Worm (Caenorhabditis elegans) whole organism, L4 larva: Measurements from ENCODE around the gene R07E5.6.
"Not testable (repeated sequence)": the region's sequence is repeated elsewhere in the genome, so short reads cannot be mapped to it uniquely, and the experiment has no call there.

ENCODE experiments used
- D1046.2 ChIP-seq: fragments of 200-800 bp; sonication (Bioruptor generic); IDR thresholded peaks from 2 replicates; pipeline ENCODE4 v1.3.6; 2022; ENCODE audit warnings: missing genetic modification characterization, missing compliant biosample characterization
- F26F4.8 ChIP-seq: fragments of 200-800 bp; sonication (Bioruptor generic); conservative IDR thresholded peaks from 2 replicates; pipeline ENCODE4 v1.3.6; 2022; ENCODE audit warnings: missing genetic modification characterization, missing compliant biosample characterization
- F37D6.2 ChIP-seq: sonication (generic microtip); optimal IDR thresholded peaks from 2 replicates; lab custom pipeline; 2016; ENCODE audit warnings: mild to moderate bottlenecking, missing genetic modification characterization, missing compliant biosample characterization
- R02D3.7 ChIP-seq: fragments of 150-350 bp; sonication (generic microtip); optimal IDR thresholded peaks from 3 replicates; lab custom pipeline; 2014; ENCODE audit warnings: missing biosample characterization, missing genetic modification characterization
- T20F7.1 ChIP-seq: fragments of 200-800 bp; sonication (Bioruptor generic); optimal IDR thresholded peaks from 2 replicates; lab custom pipeline; 2018; ENCODE audit warnings: mild to moderate bottlenecking, missing genetic modification characterization, missing compliant biosample characterization
- T26A8.4 ChIP-seq: fragments of 200-800 bp; sonication (Bioruptor generic); IDR thresholded peaks from 2 replicates; pipeline ENCODE4 v1.3.6; 2022; ENCODE audit warnings: missing genetic modification characterization, missing compliant biosample characterization
- Y105C5A.15 ChIP-seq: fragments of 200-800 bp; sonication (Bioruptor generic); IDR thresholded peaks from 2 replicates; pipeline ENCODE4 v1.3.6; 2022; ENCODE audit warnings: missing genetic modification characterization, missing compliant biosample characterization
- Y48G9A.11 ChIP-seq: fragments of 200-800 bp; sonication (Bioruptor generic); IDR thresholded peaks from 2 replicates; pipeline ENCODE4 v1.3.6; 2022; ENCODE audit warnings: missing genetic modification reagents, missing genetic modification characterization, missing compliant biosample characterization
- Y5F2A.4 ChIP-seq: fragments of 200-800 bp; sonication (Bioruptor generic); optimal IDR thresholded peaks from 2 replicates; lab custom pipeline; 2018; ENCODE audit warnings: mild to moderate bottlenecking, missing genetic modification characterization, missing compliant biosample characterization
- Y75B8A.6 ChIP-seq: fragments of 200-800 bp; sonication (Bioruptor generic); IDR thresholded peaks from 2 replicates; pipeline ENCODE4 v1.3.6; 2022; ENCODE audit warnings: missing genetic modification reagents, missing genetic modification characterization, missing compliant biosample characterization
- ZK546.5 ChIP-seq, 2 experiments: sonication (generic microtip); optimal IDR thresholded peaks; 2 replicates each; lab custom pipeline; 2017; ENCODE audit warnings: missing biosample characterization in 2 of 2, missing genetic modification characterization in 2 of 2
- arid-1 ChIP-seq: fragments of 200-800 bp; sonication (Bioruptor generic); conservative IDR thresholded peaks from 2 replicates; pipeline ENCODE4 v1.3.6; 2022; ENCODE audit warnings: missing genetic modification reagents, missing genetic modification characterization, missing compliant biosample characterization
- cey-2 ChIP-seq: sonication (generic microtip); optimal IDR thresholded peaks from 3 replicates; lab custom pipeline; 2017; ENCODE audit warnings: missing genetic modification characterization, mild to moderate bottlenecking, missing compliant biosample characterization, antibody characterized with exemption, borderline replicate concordance; ENCODE audit not compliant: insufficient read depth
- daf-8 ChIP-seq: fragments of 200-800 bp; sonication (Bioruptor generic); IDR thresholded peaks from 2 replicates; pipeline ENCODE4 v1.3.6; 2022; ENCODE audit warnings: missing genetic modification characterization, missing compliant biosample characterization
- dmd-9 ChIP-seq: fragments of 200-800 bp; sonication (Bioruptor generic); IDR thresholded peaks from 2 replicates; pipeline ENCODE4 v1.3.6; 2022; ENCODE audit warnings: missing genetic modification reagents, missing genetic modification characterization, missing compliant biosample characterization
- dpl-1 ChIP-seq: fragments of 150-350 bp; optimal IDR thresholded peaks from 2 replicates; lab custom pipeline; 2014; ENCODE audit warnings: missing biosample characterization, missing genetic modification reagents, missing genetic modification characterization
- dve-1 ChIP-seq: sonication (generic microtip); optimal IDR thresholded peaks from 2 replicates; lab custom pipeline; 2017; ENCODE audit warnings: antibody characterized with exemption, mild to moderate bottlenecking, missing genetic modification characterization, missing compliant biosample characterization; ENCODE audit not compliant: insufficient read depth
- gei-8 ChIP-seq: fragments of 200-800 bp; sonication (Bioruptor generic); optimal IDR thresholded peaks from 2 replicates; lab custom pipeline; 2018; ENCODE audit warnings: mild to moderate bottlenecking, missing genetic modification characterization, missing compliant biosample characterization
- hif-1 ChIP-seq, 2 experiments: sonication (generic microtip); optimal IDR thresholded peaks; 2 replicates each; lab custom pipeline; 2016 to 2017; ENCODE audit warnings: missing compliant biosample characterization in 2 of 2, missing genetic modification characterization in 2 of 2, missing genetic modification reagents in 2 of 2, missing genotype in 2 of 2, mild to moderate bottlenecking in 1 of 2
- hlh-30 ChIP-seq: sonication (generic microtip); optimal IDR thresholded peaks from 2 replicates; lab custom pipeline; 2017; ENCODE audit warnings: antibody characterized with exemption, mild to moderate bottlenecking, missing genetic modification characterization, missing compliant biosample characterization; ENCODE audit not compliant: insufficient read depth
- hmg-1.1 ChIP-seq: fragments of 200-800 bp; sonication (Bioruptor generic); IDR thresholded peaks from 2 replicates; pipeline ENCODE4 v1.3.6; 2022; ENCODE audit warnings: missing genetic modification reagents, missing genetic modification characterization, missing compliant biosample characterization
- lim-7 ChIP-seq: fragments of 200-800 bp; sonication (Bioruptor generic); IDR thresholded peaks from 2 replicates; pipeline ENCODE4 v1.3.6; 2022; ENCODE audit warnings: missing genetic modification characterization, missing compliant biosample characterization
- lin-1 ChIP-seq: fragments of 200-800 bp; sonication (Bioruptor generic); IDR thresholded peaks from 2 replicates; pipeline ENCODE4 v1.3.6; 2022; ENCODE audit warnings: missing genetic modification reagents, missing genetic modification characterization, missing compliant biosample characterization
- lin-29 ChIP-seq: fragments of 200-800 bp; sonication (Bioruptor generic); IDR thresholded peaks from 2 replicates; pipeline ENCODE4 v1.3.6; 2022; ENCODE audit warnings: missing genetic modification reagents, missing genetic modification characterization, missing compliant biosample characterization
- lin-38 ChIP-seq: fragments of 200-800 bp; sonication (Bioruptor generic); IDR thresholded peaks from 2 replicates; pipeline ENCODE4 v1.3.6; 2022; ENCODE audit warnings: missing genetic modification reagents, missing genetic modification characterization, missing compliant biosample characterization
- lsy-2 ChIP-seq, 2 experiments: fragments of 150-350 bp in 1 of 2; sonication (generic microtip) in 1 of 2; optimal IDR thresholded peaks; 2 replicates each; lab custom pipeline; 2014 to 2017; ENCODE audit warnings: missing biosample characterization in 2 of 2, missing genetic modification characterization in 2 of 2
- madf-5 ChIP-seq, 2 experiments: fragments of 200-800 bp; sonication (Bioruptor generic); IDR thresholded peaks; 2 replicates each; pipeline ENCODE4 v1.3.6; 2022; ENCODE audit warnings: missing compliant biosample characterization in 2 of 2, missing genetic modification characterization in 2 of 2
- madf-9 ChIP-seq: fragments of 200-800 bp; sonication (Bioruptor generic); conservative IDR thresholded peaks from 2 replicates; pipeline ENCODE4 v1.3.6; 2022; ENCODE audit warnings: missing genetic modification reagents, missing genetic modification characterization, missing compliant biosample characterization
- mdl-1 ChIP-seq, 2 experiments: fragments of 150-350 bp in 1 of 2; sonication (generic microtip) in 1 of 2; optimal IDR thresholded peaks; 2 replicates each; lab custom pipeline; 2014 to 2017; ENCODE audit warnings: missing biosample characterization in 2 of 2, missing genetic modification characterization in 2 of 2
- mep-1 ChIP-seq: fragments of 150-350 bp; sonication (generic microtip); optimal IDR thresholded peaks from 3 replicates; lab custom pipeline; 2014; ENCODE audit warnings: missing biosample characterization, missing genetic modification characterization
- nhr-102 ChIP-seq: sonication (generic microtip); optimal IDR thresholded peaks from 2 replicates; lab custom pipeline; 2016; ENCODE audit warnings: mild to moderate bottlenecking, missing genetic modification characterization, moderate library complexity, missing compliant biosample characterization
- nhr-111 ChIP-seq: fragments of 200-800 bp; sonication (Bioruptor generic); optimal IDR thresholded peaks from 2 replicates; lab custom pipeline; 2018; ENCODE audit warnings: mild to moderate bottlenecking, missing genetic modification characterization, missing compliant biosample characterization
- nhr-25 ChIP-seq: sonication (generic microtip); optimal IDR thresholded peaks from 2 replicates; lab custom pipeline; 2017; ENCODE audit warnings: missing genetic modification characterization, mild to moderate bottlenecking, missing compliant biosample characterization, antibody characterized with exemption, moderate library complexity, borderline replicate concordance; ENCODE audit not compliant: insufficient read depth
- nhr-41 ChIP-seq: fragments of 200-800 bp; sonication (Bioruptor generic); IDR thresholded peaks from 2 replicates; pipeline ENCODE4 v1.3.6; 2022; ENCODE audit warnings: missing genetic modification reagents, missing genetic modification characterization, missing compliant biosample characterization
- nhr-42 ChIP-seq: fragments of 200-800 bp; sonication (Bioruptor generic); IDR thresholded peaks from 2 replicates; pipeline ENCODE4 v1.3.6; 2022; ENCODE audit warnings: missing genetic modification characterization, missing compliant biosample characterization
- nhr-48 ChIP-seq: sonication (generic microtip); optimal IDR thresholded peaks from 2 replicates; lab custom pipeline; 2016; ENCODE audit warnings: mild to moderate bottlenecking, missing genetic modification characterization, missing compliant biosample characterization
- pha-4 ChIP-seq, 2 experiments: fragments of 150-350 bp in 1 of 2; fragments of 200-800 bp in 1 of 2; sonication (Bioruptor generic) in 1 of 2; IDR thresholded peaks in 1 of 2; optimal IDR thresholded peaks in 1 of 2; 2 replicates each; pipeline versions ENCODE4 v1.3.6 to Lab custom; 2014 to 2022; ENCODE audit warnings: missing genetic modification characterization in 2 of 2, missing genetic modification reagents in 2 of 2, missing biosample characterization in 1 of 2, missing compliant biosample characterization in 1 of 2
- saeg-2 ChIP-seq: fragments of 200-800 bp; sonication (Bioruptor generic); IDR thresholded peaks from 2 replicates; pipeline ENCODE4 v1.3.6; 2022; ENCODE audit warnings: missing genetic modification reagents, missing genetic modification characterization, missing compliant biosample characterization
- snpc-1.2 ChIP-seq: fragments of 200-800 bp; sonication (Bioruptor generic); IDR thresholded peaks from 2 replicates; pipeline ENCODE4 v1.3.6; 2022; ENCODE audit warnings: missing genetic modification reagents, missing genetic modification characterization, missing compliant biosample characterization
- snpc-4 ChIP-seq: fragments of 150-350 bp; optimal IDR thresholded peaks from 2 replicates; lab custom pipeline; 2014; ENCODE audit warnings: missing biosample characterization, missing genetic modification characterization
- spr-1 ChIP-seq: sonication (generic microtip); optimal IDR thresholded peaks from 2 replicates; lab custom pipeline; 2016; ENCODE audit warnings: mild to moderate bottlenecking, missing genetic modification characterization, missing compliant biosample characterization
- tra-1 ChIP-seq: fragments of 200-800 bp; sonication (Bioruptor generic); IDR thresholded peaks from 2 replicates; pipeline ENCODE4 v1.3.6; 2022; ENCODE audit warnings: missing genetic modification reagents, missing genetic modification characterization, missing compliant biosample characterization
- vab-7 ChIP-seq: fragments of 200-800 bp; sonication (Bioruptor generic); IDR thresholded peaks from 2 replicates; pipeline ENCODE4 v1.3.6; 2022; ENCODE audit warnings: missing genetic modification reagents, missing genetic modification characterization, missing compliant biosample characterization
- zag-1 ChIP-seq: fragments of 150-350 bp; optimal IDR thresholded peaks from 2 replicates; lab custom pipeline; 2014; ENCODE audit warnings: missing biosample characterization, missing genetic modification characterization
- zfp-3 ChIP-seq: fragments of 200-800 bp; sonication (Bioruptor generic); conservative IDR thresholded peaks from 2 replicates; pipeline ENCODE4 v1.3.6; 2022; ENCODE audit warnings: missing genetic modification reagents, missing genetic modification characterization, missing compliant biosample characterization

Gene R07E5.6

DNA sequence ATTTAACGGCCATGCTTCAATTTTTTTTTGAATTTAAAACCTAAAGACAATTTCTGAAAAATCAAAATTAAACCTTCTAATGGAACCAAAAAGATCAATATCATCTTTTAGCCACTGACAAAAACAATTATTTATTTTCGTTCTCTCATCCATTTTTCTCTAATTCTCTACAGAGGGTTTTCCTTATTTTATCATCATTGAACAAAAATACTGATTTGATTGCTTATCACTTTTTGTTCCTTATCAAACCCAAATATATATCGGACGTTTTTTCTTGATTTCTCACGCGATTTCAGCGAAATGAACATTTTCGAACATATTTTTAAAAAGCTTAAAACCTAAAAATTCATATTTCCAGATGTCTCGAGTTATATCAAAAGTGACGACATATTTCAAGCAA lies 14.5 kb downstream of the R07E5.6 start, which contains the start of gene mpc-1 (continued):
- TF ChIP-seq pha-4 (GFP tag; IDR thresholded peaks at IDR 0.05; lab: Robert Waterston, UW) (no peak), pha-4 (tag; optimal IDR thresholded peaks at IDR 0.05; lab: Kevin White, UChicago) (no peak), mdl-1 (tag; optimal IDR thresholded peaks at IDR 0.05; lab: Kevin White, UChicago) (peak in 1 of 2 experiments; percentile 42), zag-1 (no peak), nhr-48 (tag; lab: Kevin White, UChicago) (no peak), dpl-1 (GFP tag; lab: Kevin White, UChicago) (no peak), nhr-111 (GFP tag; lab: Kevin White, UChicago) (no peak), ZK546.5 (tag; optimal IDR thresholded peaks at IDR 0.05; lab: Kevin White, UChicago) (no peak), nhr-41 (GFP tag; lab: Robert Waterston, UW) (no peak), snpc-1.2 (GFP tag; lab: Robert Waterston, UW) (no peak), nhr-25 (no peak), R02D3.7 (tag; lab: Kevin White, UChicago) (no peak), Y48G9A.11 (GFP tag; lab: Robert Waterston, UW) (no peak), cey-2 (no peak), lin-29 (GFP tag; lab: Robert Waterston, UW) (no peak)

DNA sequence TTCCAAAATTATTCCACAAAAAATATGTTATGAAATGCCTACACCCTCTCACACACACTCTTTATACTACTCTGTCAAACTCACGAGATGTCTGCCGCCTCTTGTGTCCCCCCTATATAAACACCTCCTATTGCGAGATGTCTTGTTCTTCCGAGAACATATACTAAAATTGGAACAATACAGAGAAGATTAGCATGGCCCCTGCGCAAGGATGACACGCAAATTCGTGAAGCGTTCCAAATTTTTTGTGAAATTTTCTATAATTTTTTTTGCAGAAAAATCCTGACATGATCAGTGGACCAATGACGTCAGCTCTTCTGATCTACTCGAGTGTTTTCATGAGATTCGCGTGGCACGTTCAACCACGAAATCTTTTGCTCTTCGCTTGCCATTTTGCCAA lies 15.5 kb downstream of the R07E5.6 start:
- TF ChIP-seq lim-7 (peak; percentile 73), daf-8 (0 out of 2 replicates have a peak, but pooled peaks have one; percentile 16), lin-1 (GFP tag; lab: Robert Waterston, UW) (peak; percentile 46; the same call in 1 of the 2 replicates), nhr-102 (tag; lab: Kevin White, UChicago) (peak; percentile 58), Y75B8A.6 (GFP tag; lab: Robert Waterston, UW) (0 out of 2 replicates have a peak, but pooled peaks have one; percentile 50), nhr-42 (GFP tag; lab: Robert Waterston, UW) (0 out of 2 replicates have a peak, but pooled peaks have one; percentile 7), dve-1 (tag; lab: Kevin White, UChicago) (peak; percentile 46), hif-1 (tag; optimal IDR thresholded peaks at IDR 0.05; lab: Kevin White, UChicago) (peak in 1 of 2 experiments; percentile 38), vab-7 (GFP tag; lab: Robert Waterston, UW) (peak; percentile 68), pha-4 (GFP tag; IDR thresholded peaks at IDR 0.05; lab: Robert Waterston, UW) (peak; percentile 76), zfp-3 (GFP tag; lab: Robert Waterston, UW) (peak; percentile 74; the same call in 1 of the 2 replicates), hmg-1.1 (peak; percentile 87), madf-5 (GFP tag; IDR thresholded peaks at IDR 0.05; lab: Robert Waterston, UW) (0 out of 4 replicates have a peak, but pooled peaks have one; percentile 16 to 33), F26F4.8 (0 out of 2 replicates have a peak, but pooled peaks have one; percentile 60), dmd-9 (peak; percentile 30; the same call in 1 of the 2 replicates), madf-9 (GFP tag; lab: Robert Waterston, UW) (peak; percentile 35; the same call in 1 of the 2 replicates), lin-29 (GFP tag; lab: Robert Waterston, UW) (peak; percentile 26; the same call in 1 of the 2 replicates), snpc-1.2 (GFP tag; lab: Robert Waterston, UW) (peak; percentile 68), arid-1 (GFP tag; lab: Robert Waterston, UW) (peak; percentile 62), nhr-48 (tag; lab: Kevin White, UChicago) (peak; percentile 38), D1046.2 (GFP tag; lab: Robert Waterston, UW) (peak; percentile 63; the same call in 1 of the 2 replicates), hlh-30 (tag; lab: Kevin White, UChicago) (peak; percentile 36), dpl-1 (GFP tag; lab: Kevin White, UChicago) (peak; percentile 41), Y5F2A.4 (peak; percentile 65), Y105C5A.15 (GFP tag; lab: Robert Waterston, UW) (peak; percentile 79; the same call in 1 of the 2 replicates), lin-38 (GFP tag; lab: Robert Waterston, UW) (peak; percentile 80), T20F7.1 (GFP tag; lab: Kevin White, UChicago) (peak; percentile 28), spr-1 (tag; lab: Kevin White, UChicago) (peak; percentile 12), F37D6.2 (tag; lab: Kevin White, UChicago) (peak; percentile 5), mep-1 (tag; lab: Kevin White, UChicago) (peak; percentile 56), saeg-2 (GFP tag; lab: Robert Waterston, UW) (peak; percentile 56; the same call in 1 of the 2 replicates), lsy-2 (tag; optimal IDR thresholded peaks at IDR 0.05; lab: Kevin White, UChicago) (peak; percentile 28 to 74), T26A8.4 (GFP tag; lab: Robert Waterston, UW) (peak; percentile 84), tra-1 (peak; percentile 51; the same call in 1 of the 2 replicates), snpc-4 (tag; lab: Kevin White, UChicago) (peak; percentile 90), gei-8 (GFP tag; lab: Kevin White, UChicago) (peak; percentile 38)
- not testable (repeated sequence) for TF ChIP-seq pha-4 (tag; optimal IDR thresholded peaks at IDR 0.05; lab: Kevin White, UChicago)
